Worm (Caenorhabditis elegans) whole organism, L3 larva: ENCODE data around the gene C42D8.9.

ENCODE experiments used
- ZK546.5 ChIP-seq: sonication (generic microtip); optimal IDR thresholded peaks from 2 replicates; lab custom pipeline; 2017; ENCODE audit warnings: missing biosample characterization, missing genetic modification characterization
- aly-2 ChIP-seq: fragments of 150-350 bp; optimal IDR thresholded peaks from 2 replicates; lab custom pipeline; 2014; ENCODE audit warnings: missing biosample characterization, missing genetic modification characterization
- ama-1 ChIP-seq: fragments of 150-350 bp; optimal IDR thresholded peaks from 2 replicates; lab custom pipeline; 2018
- ceh-16 ChIP-seq: sonication (generic microtip); optimal IDR thresholded peaks from 2 replicates; lab custom pipeline; 2017; ENCODE audit warnings: missing biosample characterization, missing genetic modification characterization
- ceh-28 ChIP-seq: fragments of 150-350 bp; optimal IDR thresholded peaks from 2 replicates; lab custom pipeline; 2014; ENCODE audit warnings: missing biosample characterization, missing genetic modification reagents, missing genetic modification characterization
- ceh-9 ChIP-seq: sonication (generic microtip); optimal IDR thresholded peaks from 2 replicates; lab custom pipeline; 2018; ENCODE audit warnings: missing biosample characterization, missing genetic modification characterization
- egl-27 ChIP-seq: sonication (generic microtip); optimal IDR thresholded peaks from 4 replicates; lab custom pipeline; 2017; ENCODE audit warnings: missing biosample characterization, missing genetic modification reagents, missing genetic modification characterization
- egl-5 ChIP-seq: fragments of 150-350 bp; optimal IDR thresholded peaks from 2 replicates; lab custom pipeline; 2017; ENCODE audit warnings: missing biosample characterization, missing genetic modification reagents, missing genetic modification characterization, inconsistent platforms
- elt-1 ChIP-seq: fragments of 150-350 bp; optimal IDR thresholded peaks from 2 replicates; lab custom pipeline; 2014; ENCODE audit warnings: missing biosample characterization, missing genetic modification characterization
- elt-2 ChIP-seq: sonication (generic microtip); optimal IDR thresholded peaks from 2 replicates; lab custom pipeline; 2016; ENCODE audit warnings: missing genetic modification reagents, mild to moderate bottlenecking, missing genetic modification characterization, missing compliant biosample characterization
- eor-1 ChIP-seq, 2 experiments: fragments of 150-350 bp; optimal IDR thresholded peaks; 2 replicates each; lab custom pipeline; 2014 to 2018; ENCODE audit warnings: missing biosample characterization in 2 of 2, missing genetic modification characterization in 2 of 2
- fkh-10 ChIP-seq: sonication (generic microtip); optimal IDR thresholded peaks from 2 replicates; lab custom pipeline; 2017; ENCODE audit warnings: missing biosample characterization, missing genetic modification reagents, missing genetic modification characterization
- fkh-2 ChIP-seq: fragments of 150-350 bp; optimal IDR thresholded peaks from 2 replicates; lab custom pipeline; 2014; ENCODE audit warnings: missing biosample characterization, missing genetic modification reagents, missing genetic modification characterization
- hmg-11 ChIP-seq: sonication (generic microtip); optimal IDR thresholded peaks from 2 replicates; lab custom pipeline; 2016; ENCODE audit warnings: missing genetic modification characterization, missing compliant biosample characterization
- lin-15B ChIP-seq: fragments of 150-350 bp; optimal IDR thresholded peaks from 2 replicates; lab custom pipeline; 2014; ENCODE audit warnings: missing biosample characterization, missing genetic modification characterization
- lin-39 ChIP-seq: fragments of 150-350 bp; optimal IDR thresholded peaks from 2 replicates; lab custom pipeline; 2018; ENCODE audit warnings: missing biosample characterization, missing genetic modification reagents, missing genetic modification characterization
- mdl-1 ChIP-seq: fragments of 150-350 bp; optimal IDR thresholded peaks from 2 replicates; lab custom pipeline; 2014; ENCODE audit warnings: missing biosample characterization, missing genetic modification characterization
- nfya-1 ChIP-seq: sonication (generic microtip); optimal IDR thresholded peaks from 2 replicates; lab custom pipeline; 2017; ENCODE audit warnings: missing genetic modification characterization, mild to moderate bottlenecking, missing compliant biosample characterization, antibody characterized with exemption, moderate library complexity; ENCODE audit not compliant: insufficient read depth
- nhr-12 ChIP-seq: fragments of 150-350 bp; optimal IDR thresholded peaks from 2 replicates; lab custom pipeline; 2014; ENCODE audit warnings: missing biosample characterization, missing genetic modification characterization
- nhr-23 ChIP-seq: fragments of 150-350 bp; optimal IDR thresholded peaks from 2 replicates; lab custom pipeline; 2014; ENCODE audit warnings: missing biosample characterization, missing genetic modification reagents, missing genetic modification characterization
- nhr-25 ChIP-seq: sonication (generic microtip); optimal IDR thresholded peaks from 2 replicates; lab custom pipeline; 2017; ENCODE audit warnings: missing biosample characterization, missing genetic modification characterization
- nhr-43 ChIP-seq: sonication (generic microtip); optimal IDR thresholded peaks from 2 replicates; lab custom pipeline; 2016; ENCODE audit warnings: mild to moderate bottlenecking, missing genetic modification characterization, missing compliant biosample characterization; ENCODE audit not compliant: poor library complexity, severe bottlenecking
- nhr-77 ChIP-seq: fragments of 150-350 bp; optimal IDR thresholded peaks from 2 replicates; lab custom pipeline; 2014; ENCODE audit warnings: missing biosample characterization, missing genetic modification characterization
- pha-4 ChIP-seq: fragments of 150-350 bp; optimal IDR thresholded peaks from 2 replicates; lab custom pipeline; 2014; ENCODE audit warnings: missing biosample characterization, missing genetic modification reagents, missing genetic modification characterization
- pqm-1 ChIP-seq: fragments of 150-350 bp; optimal IDR thresholded peaks from 2 replicates; lab custom pipeline; 2017; ENCODE audit warnings: missing biosample characterization, missing genetic modification characterization, inconsistent platforms
- skn-1 ChIP-seq: fragments of 150-350 bp; optimal IDR thresholded peaks from 2 replicates; lab custom pipeline; 2014; ENCODE audit warnings: missing biosample characterization, missing genetic modification characterization
- tbx-2 ChIP-seq: sonication (generic microtip); optimal IDR thresholded peaks from 2 replicates; lab custom pipeline; 2016; ENCODE audit warnings: mild to moderate bottlenecking, missing genetic modification characterization, missing compliant biosample characterization
- unc-39 ChIP-seq: sonication (generic microtip); optimal IDR thresholded peaks from 4 replicates; lab custom pipeline; 2017; ENCODE audit warnings: missing biosample characterization, missing genetic modification characterization
- zag-1 ChIP-seq: fragments of 150-350 bp; optimal IDR thresholded peaks from 2 replicates; lab custom pipeline; 2014; ENCODE audit warnings: missing biosample characterization, missing genetic modification characterization
- ztf-11 ChIP-seq: fragments of 150-350 bp; optimal IDR thresholded peaks from 2 replicates; lab custom pipeline; 2014; ENCODE audit warnings: missing biosample characterization, missing genetic modification characterization

C42D8.9 gene

DNA sequence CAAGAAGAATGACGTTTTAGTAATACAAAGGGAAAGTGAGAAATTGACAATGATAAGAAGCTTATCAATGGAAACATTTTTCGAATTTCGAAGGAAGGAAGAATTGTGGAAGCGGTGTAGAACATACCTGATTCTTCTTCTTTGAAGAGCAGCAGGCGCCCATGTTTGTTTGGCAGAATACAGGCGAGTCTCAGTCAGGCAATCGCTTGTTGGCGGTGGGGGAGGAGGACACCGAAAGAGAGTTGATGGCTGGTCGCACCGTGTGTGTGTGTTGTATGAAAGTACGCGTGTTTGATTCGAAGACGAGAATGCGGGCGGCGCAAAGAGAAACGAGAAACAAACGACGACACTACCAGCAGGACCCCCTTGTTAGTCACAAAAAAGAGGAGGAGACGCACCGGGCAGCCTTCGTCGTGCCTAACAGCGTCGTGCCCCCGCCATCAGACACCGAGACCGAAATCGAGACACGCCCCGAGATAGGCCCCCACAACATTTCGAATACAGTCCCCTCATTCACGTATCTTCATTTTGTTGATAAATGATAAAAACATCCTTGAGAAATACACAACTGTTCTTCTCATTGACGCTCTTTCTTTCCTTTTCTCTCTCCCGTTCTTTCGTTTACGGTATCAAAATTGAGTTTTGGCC, 29.0 kb downstream of the C42D8.9 start, which contains the start of gene cal-5 (continued):
- TF ChIP-seq skn-1 (tag; lab: Kevin White, UChicago) = no peak
- TF ChIP-seq unc-39 = no peak
- no peak for TF ChIP-seq mdl-1 (tag; lab: Kevin White, UChicago)
- TF ChIP-seq lin-39 (tag; lab: Kevin White, UChicago) = no peak
- TF ChIP-seq nhr-77 (tag; lab: Kevin White, UChicago) = no peak
- peak; percentile 89 for TF ChIP-seq elt-2 (tag; lab: Kevin White, UChicago)
- no peak for TF ChIP-seq eor-1 (tag; optimal IDR thresholded peaks at IDR 0.05; lab: Kevin White, UChicago)
- TF ChIP-seq aly-2 (tag; lab: Kevin White, UChicago) = no peak
- TF ChIP-seq ama-1 (lab: Kevin White, UChicago) = peak; percentile 58
- TF ChIP-seq nhr-43 (tag; lab: Kevin White, UChicago) = no peak

DNA sequence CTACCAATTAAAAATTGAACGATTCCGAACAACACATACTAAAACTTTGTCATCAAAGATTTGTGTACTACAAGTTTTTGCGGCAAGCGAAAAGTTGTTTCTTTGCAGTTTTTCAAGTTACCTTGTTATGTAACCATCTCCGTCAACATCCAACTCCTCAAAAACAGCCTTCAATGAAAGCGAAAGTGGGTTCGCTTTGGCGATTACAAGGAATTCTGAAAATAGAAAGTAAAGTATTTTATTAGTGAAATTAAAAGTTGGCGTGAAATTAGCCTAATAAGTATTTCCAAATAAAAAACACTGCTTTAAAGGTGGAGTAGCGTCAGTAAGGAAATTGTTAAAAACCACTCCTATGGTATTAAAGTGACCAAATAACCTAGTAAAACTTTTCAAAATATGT, 31.3 kb downstream of the C42D8.9 start:
- no peak for TF ChIP-seq egl-27
- no peak for TF ChIP-seq ZK546.5
- no peak for TF ChIP-seq fkh-2 (tag; lab: Kevin White, UChicago)
- TF ChIP-seq mdl-1 (tag; lab: Kevin White, UChicago) = no peak
- peak; percentile 58 for TF ChIP-seq nhr-25 (tag; lab: Kevin White, UChicago)
- no peak for TF ChIP-seq elt-2 (tag; lab: Kevin White, UChicago)
- no peak for TF ChIP-seq fkh-10 (GFP tag; lab: Kevin White, UChicago)

DNA sequence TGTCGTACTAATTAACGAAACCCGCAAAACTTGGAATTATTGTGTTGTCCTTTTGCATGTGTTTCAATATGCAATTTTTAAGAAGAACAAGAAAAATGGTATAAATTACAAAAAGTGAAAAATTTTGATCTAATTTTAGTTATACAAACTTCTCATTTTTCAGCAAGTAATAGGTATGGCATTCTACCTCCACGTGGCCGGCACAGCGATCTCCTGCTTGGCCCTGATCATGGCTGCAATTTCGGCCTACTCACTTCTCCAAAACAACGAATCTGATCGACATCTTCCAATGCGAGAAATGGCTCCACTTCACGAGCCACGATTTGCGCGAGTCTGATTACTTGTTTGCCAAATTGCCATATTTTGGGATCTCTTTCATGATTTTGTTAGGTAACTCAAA, 32.9 kb downstream of the C42D8.9 start:
- TF ChIP-seq nhr-12 (tag; lab: Kevin White, UChicago) = no peak
- TF ChIP-seq ztf-11 = no peak

DNA sequence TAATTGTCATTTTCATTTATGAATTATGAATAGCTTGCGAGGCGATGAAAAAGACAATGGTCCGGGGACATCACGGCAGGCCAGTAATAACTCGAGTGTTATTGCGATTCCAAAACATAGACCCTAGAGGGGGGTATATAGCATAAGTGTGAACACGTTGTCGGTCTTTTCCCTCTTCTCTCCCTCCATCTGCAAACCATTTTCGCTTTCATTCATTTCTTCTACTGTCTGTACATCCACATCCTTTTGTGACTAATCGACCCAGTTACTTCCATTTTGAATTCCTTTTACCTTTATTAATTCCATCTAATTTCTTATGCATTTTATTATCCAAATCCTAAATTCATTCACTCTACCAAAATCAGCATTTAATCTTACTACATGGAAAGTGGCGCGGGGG, 35.8 kb downstream of the C42D8.9 start:
- no peak for TF ChIP-seq zag-1

DNA sequence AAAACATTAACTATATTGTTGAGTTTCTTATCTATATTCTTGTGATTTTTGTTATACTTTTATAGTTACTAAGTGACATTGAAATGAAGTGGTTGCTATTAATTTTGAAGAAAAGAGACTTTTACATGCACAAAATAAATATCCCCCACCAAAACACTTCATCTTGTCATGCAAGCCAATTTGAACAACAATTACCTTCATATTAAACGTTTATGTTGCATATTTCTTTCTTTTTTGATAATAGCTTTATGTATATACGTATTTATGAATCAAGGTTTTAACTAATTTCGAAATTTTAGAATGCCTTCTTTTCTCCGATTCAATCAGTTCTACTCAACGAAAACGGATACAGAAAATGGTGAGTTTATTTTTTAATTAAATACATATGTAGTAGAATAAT, 39.0 kb downstream of the C42D8.9 start, which contains the start of gene clc-7:
TSS of gene clc-7 (plus strand) at position 301 of the 400 bp plus-strand sequence.
- TF ChIP-seq tbx-2 (tag; lab: Kevin White, UChicago) (no peak), egl-5 (tag; lab: Kevin White, UChicago) (no peak), lin-15B (tag; lab: Kevin White, UChicago) (no peak), ceh-9 (tag; lab: Kevin White, UChicago) (no peak), nhr-23 (tag; lab: Kevin White, UChicago) (no peak)

DNA sequence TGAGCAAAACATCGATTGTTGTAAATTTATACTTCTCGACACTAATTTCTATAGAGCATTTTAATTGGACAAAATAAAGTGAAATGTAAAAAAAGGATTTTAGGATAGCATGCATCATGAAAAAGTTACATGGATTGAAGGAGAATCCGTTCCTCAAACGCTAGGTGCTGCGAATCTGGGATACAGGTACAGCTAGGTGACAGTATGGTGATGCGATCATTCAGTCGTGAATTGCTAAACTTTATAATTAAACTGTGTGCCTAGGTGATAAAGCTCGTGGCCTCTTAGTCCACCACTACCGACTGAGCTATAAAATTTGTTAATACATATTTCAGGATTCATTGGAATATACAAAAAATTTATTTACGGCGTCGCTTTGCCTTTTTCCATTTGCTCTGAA, 40.3 kb downstream of the C42D8.9 start:
- peak; percentile 41 for TF ChIP-seq ama-1 (lab: Kevin White, UChicago)
- TF ChIP-seq fkh-10 (GFP tag; lab: Kevin White, UChicago) = no peak

DNA sequence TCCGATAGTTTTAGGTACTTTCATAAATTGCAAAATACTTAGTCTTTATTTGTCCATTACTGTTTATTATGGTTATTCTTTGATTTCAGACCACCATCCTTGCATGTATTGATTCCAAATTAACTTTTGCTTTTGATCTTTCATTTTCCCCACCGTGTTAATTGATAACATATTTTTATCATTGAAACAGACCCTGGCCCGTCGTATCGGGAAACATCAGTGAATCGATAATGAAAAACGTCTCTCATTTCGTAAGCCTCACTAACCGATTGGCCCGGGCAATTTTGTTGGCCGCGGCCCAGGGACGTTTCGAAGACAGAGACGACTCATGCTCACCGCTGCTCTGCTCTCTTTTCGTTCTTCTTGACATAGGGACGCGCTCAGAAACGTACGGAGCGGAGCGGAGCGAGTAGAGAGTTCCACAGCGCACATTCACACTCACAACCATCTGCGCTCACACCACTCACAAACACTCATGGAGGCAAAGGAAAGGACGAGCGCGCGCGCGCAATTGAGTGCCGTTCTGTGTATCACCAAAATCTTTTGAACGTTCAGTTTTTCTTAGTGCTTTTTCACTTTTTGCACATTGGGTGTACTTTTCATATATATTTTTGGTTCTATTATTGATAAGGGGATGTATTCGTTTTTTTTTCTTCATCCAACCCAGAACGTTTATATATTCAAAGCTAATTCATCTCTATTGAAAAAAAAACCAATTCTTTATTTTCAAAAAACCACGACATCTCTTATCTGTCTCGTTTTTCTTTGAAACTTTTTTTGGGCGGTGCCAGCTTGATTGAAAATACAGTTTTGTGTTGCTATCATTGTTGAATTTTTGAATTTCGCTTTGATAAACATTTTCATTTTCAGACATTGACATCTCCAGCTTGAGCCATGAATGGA, 42.8 kb downstream of the C42D8.9 start, which contains the start of gene C24H10.2:
TSS of gene C24H10.2 (plus strand) at position 853 of the 903 bp plus-strand sequence.
- TF ChIP-seq elt-1 (tag; lab: Kevin White, UChicago) (peak; percentile 8), egl-5 (tag; lab: Kevin White, UChicago) (peak; percentile 56), hmg-11 (peak; percentile 69), aly-2 (tag; lab: Kevin White, UChicago) (no peak), lin-39 (tag; lab: Kevin White, UChicago) (peak; percentile 91), elt-2 (tag; lab: Kevin White, UChicago) (peak; percentile 90), eor-1 (tag; optimal IDR thresholded peaks at IDR 0.05; lab: Kevin White, UChicago) (no peak), nhr-23 (tag; lab: Kevin White, UChicago) (no peak), pha-4 (tag; lab: Kevin White, UChicago) (peak; percentile 51), nfya-1 (peak; percentile 76), pqm-1 (tag; lab: Kevin White, UChicago) (peak; percentile 22), ceh-28 (tag; lab: Kevin White, UChicago) (peak; percentile 60), tbx-2 (tag; lab: Kevin White, UChicago) (peak; percentile 20), ceh-16 (no peak)
- TF ChIP-seq, all 47 proteins: peak for 10
